Fruit fly (Drosophila melanogaster) whole organism, embryonic: ENCODE measurements around the gene CG17191.

Experiments
- Antp ChIP-seq: fragments of 200-800 bp; sonication (Bioruptor generic); optimal IDR thresholded peaks from 3 replicates; lab custom pipeline; 2016; ENCODE audit warnings: missing biosample characterization, missing genetic modification characterization
- CG10366 ChIP-seq: fragments of 200-800 bp; sonication (Bioruptor generic); IDR thresholded peaks from 2 replicates; pipeline ENCODE4 v1.3.6; 2022; ENCODE audit warnings: missing biosample characterization, missing genetic modification characterization
- CG10462 ChIP-seq: fragments of 200-800 bp; sonication (Bioruptor generic); optimal IDR thresholded peaks from 2 replicates; lab custom pipeline; 2016; ENCODE audit warnings: missing biosample characterization, missing genetic modification characterization
- CG11093 ChIP-seq: fragments of 200-800 bp; sonication (Bioruptor generic); IDR thresholded peaks from 3 replicates; pipeline ENCODE4 v1.3.6; 2022; ENCODE audit warnings: missing biosample characterization, missing genetic modification characterization
- CG11456 ChIP-seq: fragments of 200-800 bp; sonication (Bioruptor generic); IDR thresholded peaks from 3 replicates; pipeline ENCODE4 v1.3.6; 2022; ENCODE audit warnings: missing biosample characterization, missing genetic modification characterization
- CG12071 ChIP-seq: fragments of 200-800 bp; sonication (Bioruptor generic); optimal IDR thresholded peaks from 3 replicates; lab custom pipeline; 2018; ENCODE audit warnings: missing biosample characterization, mild to moderate bottlenecking, missing genetic modification characterization
- CG14050 ChIP-seq: fragments of 200-800 bp; sonication (Bioruptor generic); IDR thresholded peaks from 3 replicates; pipeline ENCODE4 v1.3.6; 2022; ENCODE audit warnings: missing biosample characterization, missing genetic modification characterization
- CG15514 ChIP-seq: fragments of 200-800 bp; sonication (Bioruptor generic); optimal IDR thresholded peaks from 3 replicates; lab custom pipeline; 2017; ENCODE audit warnings: missing biosample characterization, missing genetic modification characterization, mild to moderate bottlenecking, moderate library complexity, missing genetic modification reagents
- CG17186 ChIP-seq: fragments of 200-800 bp; sonication (Bioruptor generic); optimal IDR thresholded peaks from 3 replicates; lab custom pipeline; 2017; ENCODE audit warnings: missing biosample characterization, missing genetic modification reagents, missing genetic modification characterization
- CG17359 ChIP-seq: fragments of 200-800 bp; sonication (Bioruptor generic); optimal IDR thresholded peaks from 3 replicates; lab custom pipeline; 2018; ENCODE audit warnings: missing biosample characterization, mild to moderate bottlenecking, missing genetic modification characterization, moderate library complexity
- CG18476 ChIP-seq: fragments of 200-800 bp; sonication (Bioruptor generic); optimal IDR thresholded peaks from 2 replicates; lab custom pipeline; 2016; ENCODE audit warnings: missing biosample characterization, mild to moderate bottlenecking, missing genetic modification characterization
- CG2889 ChIP-seq: fragments of 200-800 bp; sonication (Bioruptor generic); IDR thresholded peaks from 3 replicates; pipeline ENCODE4 v1.3.6; 2022; ENCODE audit warnings: missing biosample characterization, missing genetic modification characterization
- CG3407 ChIP-seq: fragments of 200-800 bp; sonication (Bioruptor generic); optimal IDR thresholded peaks from 2 replicates; lab custom pipeline; 2018; ENCODE audit warnings: missing biosample characterization, mild to moderate bottlenecking, missing genetic modification characterization
- CG42726 ChIP-seq: fragments of 200-800 bp; sonication (Bioruptor generic); IDR thresholded peaks from 2 replicates; pipeline ENCODE4 v1.3.6; 2022; ENCODE audit warnings: missing biosample characterization, missing genetic modification characterization; ENCODE audit not compliant: partially characterized antibody
- CG4854 ChIP-seq: fragments of 200-800 bp; sonication (Bioruptor generic); optimal IDR thresholded peaks from 2 replicates; lab custom pipeline; 2016; ENCODE audit warnings: missing biosample characterization, missing genetic modification characterization, inconsistent platforms
- CG6254 ChIP-seq: fragments of 200-800 bp; sonication (Bioruptor generic); optimal IDR thresholded peaks from 3 replicates; lab custom pipeline; 2017; ENCODE audit warnings: mild to moderate bottlenecking, missing biosample characterization, missing genetic modification reagents, missing genetic modification characterization
- CG6791 ChIP-seq: fragments of 200-800 bp; sonication (Bioruptor generic); IDR thresholded peaks from 3 replicates; pipeline ENCODE4 v1.3.6; 2022; ENCODE audit warnings: missing biosample characterization, missing genetic modification characterization; ENCODE audit not compliant: partially characterized antibody
- CG7839 ChIP-seq: fragments of 200-800 bp; sonication (Bioruptor generic); optimal IDR thresholded peaks from 3 replicates; lab custom pipeline; 2018; ENCODE audit warnings: missing biosample characterization, mild to moderate bottlenecking, missing genetic modification characterization, moderate library complexity
- CG8290 ChIP-seq, 3 experiments: fragments of 200-800 bp; sonication (Bioruptor generic); optimal IDR thresholded peaks; 2 replicates each; lab custom pipeline; 2016 to 2019; ENCODE audit warnings: missing biosample characterization in 3 of 3, missing genetic modification characterization in 3 of 3, mild to moderate bottlenecking in 2 of 3, moderate library complexity in 1 of 3
- CG9437 ChIP-seq: fragments of 200-800 bp; sonication (Bioruptor generic); optimal IDR thresholded peaks from 2 replicates; lab custom pipeline; 2018; ENCODE audit warnings: missing biosample characterization, mild to moderate bottlenecking, missing genetic modification characterization
- CkIIα-i1 ChIP-seq: fragments of 200-800 bp; sonication (Bioruptor generic); IDR thresholded peaks from 2 replicates; pipeline ENCODE4 v1.3.6; 2022; ENCODE audit warnings: missing biosample characterization, missing genetic modification characterization
- Dek ChIP-seq: fragments of 200-800 bp; sonication (Bioruptor generic); optimal IDR thresholded peaks from 3 replicates; lab custom pipeline; 2019; ENCODE audit warnings: missing biosample characterization, mild to moderate bottlenecking, missing genetic modification characterization, moderate library complexity
- Ets65A ChIP-seq: fragments of 200-800 bp; sonication (Bioruptor generic); peaks from one replicate; lab custom pipeline; 2016; ENCODE audit warnings: missing biosample characterization, missing genetic modification characterization
- Fer3 ChIP-seq: fragments of 200-800 bp; sonication (Bioruptor generic); optimal IDR thresholded peaks from 2 replicates; lab custom pipeline; 2018; ENCODE audit warnings: missing biosample characterization, mild to moderate bottlenecking, missing genetic modification characterization, moderate library complexity
- HLH3B ChIP-seq: fragments of 200-800 bp; sonication (Bioruptor generic); IDR thresholded peaks from 2 replicates; pipeline ENCODE4 v1.3.6; 2022; ENCODE audit warnings: missing biosample characterization, missing genetic modification characterization
- Hr51 ChIP-seq, 2 experiments: fragments of 200-800 bp; sonication (Bioruptor generic); optimal IDR thresholded peaks; 2 replicates in 1 of 2; 3 replicates in 1 of 2; lab custom pipeline; 2016 to 2018; ENCODE audit warnings: missing biosample characterization in 2 of 2, missing genetic modification characterization in 2 of 2, mild to moderate bottlenecking in 1 of 2, moderate library complexity in 1 of 2
- Hsf ChIP-seq: fragments of 200-800 bp; sonication (Bioruptor generic); optimal IDR thresholded peaks from 3 replicates; lab custom pipeline; 2016; ENCODE audit warnings: missing biosample characterization, missing genetic modification characterization
- MTF-1 ChIP-seq: fragments of 200-800 bp; sonication (Bioruptor generic); optimal IDR thresholded peaks from 2 replicates; lab custom pipeline; 2018; ENCODE audit warnings: missing biosample characterization, mild to moderate bottlenecking, missing genetic modification characterization, borderline replicate concordance
- Oaz ChIP-seq: fragments of 200-800 bp; sonication (Bioruptor generic); IDR thresholded peaks from 2 replicates; pipeline ENCODE4 v1.3.6; 2022; ENCODE audit warnings: missing biosample characterization, missing genetic modification characterization
- Ptx1 ChIP-seq: fragments of 200-800 bp; sonication (Bioruptor generic); IDR thresholded peaks from 2 replicates; pipeline ENCODE4 v1.3.6; 2022; ENCODE audit warnings: missing biosample characterization, missing genetic modification characterization
- Scr ChIP-seq: fragments of 200-800 bp; sonication (Bioruptor generic); IDR thresholded peaks from 2 replicates; pipeline ENCODE4 v1.3.6; 2022; ENCODE audit warnings: missing biosample characterization, missing genetic modification characterization; ENCODE audit not compliant: partially characterized antibody
- Sin3A ChIP-seq: fragments of >200 bp; optimal IDR thresholded peaks from 2 replicates; lab custom pipeline; 2018
- Ssrp ChIP-seq: fragments of 200-800 bp; sonication (Bioruptor generic); optimal IDR thresholded peaks from 2 replicates; lab custom pipeline; 2018; ENCODE audit warnings: missing biosample characterization, mild to moderate bottlenecking, missing genetic modification characterization, moderate library complexity
- bcd ChIP-seq: fragments of 200-800 bp; sonication (Bioruptor generic); optimal IDR thresholded peaks from 2 replicates; lab custom pipeline; 2017; ENCODE audit warnings: missing biosample characterization, mild to moderate bottlenecking, missing genetic modification characterization
- bigmax ChIP-seq: fragments of 200-800 bp; sonication (Bioruptor generic); optimal IDR thresholded peaks from 2 replicates; lab custom pipeline; 2018; ENCODE audit warnings: missing biosample characterization, mild to moderate bottlenecking, missing genetic modification characterization
- cad ChIP-seq: fragments of >200 bp; optimal IDR thresholded peaks from 2 replicates; lab custom pipeline; 2017; ENCODE audit warnings: missing biosample characterization, missing genetic modification characterization
- crc ChIP-seq: fragments of 200-800 bp; sonication (Bioruptor generic); optimal IDR thresholded peaks from 2 replicates; lab custom pipeline; 2016; ENCODE audit warnings: missing biosample characterization, missing genetic modification characterization
- danr ChIP-seq: fragments of 200-800 bp; sonication (Bioruptor generic); IDR thresholded peaks from 2 replicates; pipeline ENCODE4 v1.3.6; 2022; ENCODE audit warnings: missing biosample characterization, missing genetic modification characterization
- eyg ChIP-seq: fragments of 200-800 bp; sonication (Bioruptor generic); optimal IDR thresholded peaks from 3 replicates; lab custom pipeline; 2016; ENCODE audit warnings: missing biosample characterization, missing genetic modification characterization
- h ChIP-seq: fragments of >200 bp; optimal IDR thresholded peaks from 2 replicates; lab custom pipeline; 2017
- hbn ChIP-seq: fragments of 200-800 bp; sonication (Bioruptor generic); IDR thresholded peaks from 2 replicates; pipeline ENCODE4 v1.3.6; 2022; ENCODE audit warnings: missing biosample characterization, missing genetic modification characterization; ENCODE audit not compliant: partially characterized antibody
- maf-S ChIP-seq: fragments of 200-800 bp; sonication (Bioruptor generic); optimal IDR thresholded peaks from 2 replicates; lab custom pipeline; 2016; ENCODE audit warnings: missing biosample characterization, missing genetic modification characterization
- otp ChIP-seq: fragments of 200-800 bp; sonication (Bioruptor generic); IDR thresholded peaks from 3 replicates; pipeline ENCODE4, ENCODE4 v1.3.6; 2022; ENCODE audit warnings: missing biosample characterization, missing genetic modification characterization
- pho ChIP-seq: fragments of 200-800 bp; sonication (Bioruptor generic); optimal IDR thresholded peaks from 2 replicates; lab custom pipeline; 2016; ENCODE audit warnings: missing biosample characterization, missing genetic modification characterization
- rib ChIP-seq: fragments of 200-800 bp; sonication (Bioruptor generic); IDR thresholded peaks from 2 replicates; pipeline ENCODE4 v1.3.6; 2022; ENCODE audit warnings: missing biosample characterization, missing genetic modification characterization
- so ChIP-seq: fragments of 200-800 bp; sonication (Bioruptor generic); IDR thresholded peaks from 3 replicates; pipeline ENCODE4 v1.3.6; 2022; ENCODE audit warnings: missing biosample characterization, missing genetic modification characterization
- tio ChIP-seq: fragments of 200-800 bp; sonication (Bioruptor generic); optimal IDR thresholded peaks from 2 replicates; lab custom pipeline; 2017; ENCODE audit warnings: missing biosample characterization, missing genetic modification characterization, inconsistent platforms
- tup ChIP-seq: fragments of 200-800 bp; sonication (Bioruptor generic); optimal IDR thresholded peaks from 2 replicates; lab custom pipeline; 2016; ENCODE audit warnings: missing biosample characterization, mild to moderate bottlenecking, missing genetic modification characterization, moderate library complexity
- vvl ChIP-seq: fragments of 200-800 bp; sonication (Bioruptor generic); IDR thresholded peaks from 2 replicates; pipeline ENCODE4 v1.3.6; 2022; ENCODE audit warnings: missing biosample characterization, missing genetic modification characterization
- zen ChIP-seq: fragments of 200-800 bp; sonication (Bioruptor generic); optimal IDR thresholded peaks from 3 replicates; lab custom pipeline; 2018; ENCODE audit warnings: missing biosample characterization, mild to moderate bottlenecking, missing genetic modification characterization, moderate library complexity

The CG17191 gene

dm6 chr3R:26988412-26988981 lies 31.1 kb downstream of the CG17191 start, which contains the start of gene CG31075 (continued):
- TF ChIP-seq Oaz (GFP tag; lab: Robert Waterston, UW) (peak; percentile 62), CG4854 (GFP tag; lab: Kevin White, UChicago) (peak; percentile 10), CG3407 (GFP tag; lab: Kevin White, UChicago) (no peak), Dek (tag; lab: Kevin White, UChicago) (peak; percentile 72), crc (no peak), so (GFP tag; lab: Robert Waterston, UW) (no peak), CG2889 (GFP tag; lab: Robert Waterston, UW) (0 out of 3 replicates have a peak, but pooled peaks have one; percentile 4), CG12071 (GFP tag; lab: Kevin White, UChicago) (peak; percentile 31), pho (no peak), CG42726 (no peak), CG17186 (GFP tag; lab: Kevin White, UChicago) (no peak), hbn (GFP tag; lab: Robert Waterston, UW) (no peak), Ssrp (tag; lab: Kevin White, UChicago) (no peak), MTF-1 (GFP tag; lab: Kevin White, UChicago) (no peak), tio (GFP tag; lab: Kevin White, UChicago) (no peak), h (lab: Kevin White, UChicago) (no peak), Sin3A (lab: Kevin White, UChicago) (no peak), eyg (no peak), CG6254 (no peak), Hr51 (GFP tag; optimal IDR thresholded peaks at IDR 0.05; lab: Kevin White, UChicago) (peak in 1 of 2 experiments; percentile 25), CG7839 (tag; lab: Kevin White, UChicago) (peak; percentile 69), CG9437 (GFP tag; lab: Kevin White, UChicago) (no peak), CG11456 (GFP tag; lab: Robert Waterston, UW) (0 out of 3 replicates have a peak, but pooled peaks have one; percentile 23), Ptx1 (GFP tag; lab: Robert Waterston, UW) (peak; percentile 49; the same call in 1 of the 2 replicates), Scr (GFP tag; lab: Robert Waterston, UW) (no peak), CG10462 (GFP tag; lab: Kevin White, UChicago) (no peak), maf-S (GFP tag; lab: Kevin White, UChicago) (no peak), Antp (GFP tag; lab: Kevin White, UChicago) (no peak), CG15514 (GFP tag; lab: Kevin White, UChicago) (peak; percentile 62), tup (GFP tag; lab: Kevin White, UChicago) (no peak), CG11093 (0 out of 3 replicates have a peak, but pooled peaks have one; percentile 7), CG17359 (tag; lab: Kevin White, UChicago) (peak; percentile 65), Fer3 (tag; lab: Kevin White, UChicago) (peak; percentile 81), CG14050 (GFP tag; lab: Robert Waterston, UW) (peak; percentile 55; the same call in 2 of the 3 replicates), HLH3B (peak; percentile 67), bcd (GFP tag; lab: Kevin White, UChicago) (peak; percentile 37), CG8290 (GFP tag; optimal IDR thresholded peaks at IDR 0.05; lab: Kevin White, UChicago) (no peak), CG8290 (tag; optimal IDR thresholded peaks at IDR 0.05; lab: Kevin White, UChicago) (peak in 1 of 2 experiments; percentile 32), CG10366 (GFP tag; lab: Robert Waterston, UW) (peak; percentile 44), danr (GFP tag; lab: Robert Waterston, UW) (no peak), otp (GFP tag; lab: Robert Waterston, UW) (peak; percentile 24; the same call in 1 of the 3 replicates), Ets65A (GFP tag; lab: Kevin White, UChicago) (no peak), Hsf (GFP tag; lab: Kevin White, UChicago) (no peak), CG6791 (GFP tag; lab: Robert Waterston, UW) (no peak), rib (GFP tag; lab: Robert Waterston, UW) (no peak), CG18476 (GFP tag; lab: Kevin White, UChicago) (peak; percentile 52), cad (GFP tag; lab: Kevin White, UChicago) (no peak), zen (tag; lab: Kevin White, UChicago) (no peak), bigmax (GFP tag; lab: Kevin White, UChicago) (no peak), vvl (GFP tag; lab: Robert Waterston, UW) (peak; percentile 62), CkIIα-i1 (GFP tag; lab: Robert Waterston, UW) (0 out of 2 replicates have a peak, but pooled peaks have one; percentile 4)
